Worm (Caenorhabditis elegans) whole organism, L4 larva: ENCODE results near the gene ttbk-8.2.
A peak's percentile ranks its signal among the peaks of the same experiment; 100 is the strongest.

ENCODE experiments used
- attf-4 ChIP-seq: sonication (generic microtip); optimal IDR thresholded peaks from 3 replicates; lab custom pipeline; 2017; ENCODE audit warnings: missing biosample characterization, missing genetic modification characterization
- ceh-82 ChIP-seq: sonication (generic microtip); optimal IDR thresholded peaks from 2 replicates; lab custom pipeline; 2017; ENCODE audit warnings: missing biosample characterization, missing genetic modification characterization
- daf-8 ChIP-seq: fragments of 200-800 bp; sonication (Bioruptor generic); IDR thresholded peaks from 2 replicates; pipeline ENCODE4 v1.3.6; 2022; ENCODE audit warnings: missing genetic modification characterization, missing compliant biosample characterization
- madf-5 ChIP-seq, 2 experiments: fragments of 200-800 bp; sonication (Bioruptor generic); IDR thresholded peaks; 2 replicates each; pipeline ENCODE4 v1.3.6; 2022; ENCODE audit warnings: missing compliant biosample characterization in 2 of 2, missing genetic modification characterization in 2 of 2
- nhr-28 ChIP-seq: fragments of 150-350 bp; optimal IDR thresholded peaks from 2 replicates; lab custom pipeline; 2014; ENCODE audit warnings: missing biosample characterization, missing genetic modification characterization
- snpc-4 ChIP-seq: fragments of 150-350 bp; optimal IDR thresholded peaks from 2 replicates; lab custom pipeline; 2014; ENCODE audit warnings: missing biosample characterization, missing genetic modification characterization
- unc-39 ChIP-seq: sonication (generic microtip); optimal IDR thresholded peaks from 2 replicates; lab custom pipeline; 2017; ENCODE audit warnings: missing biosample characterization, missing genetic modification characterization
- unc-62 ChIP-seq, 3 experiments: fragments of 150-350 bp in 1 of 3; sonication (generic microtip); optimal IDR thresholded peaks in 2 of 3; peaks in 1 of 3; 1 replicate in 1 of 3; 2 replicates in 2 of 3; lab custom pipeline; 2014 to 2017; ENCODE audit warnings: missing biosample characterization in 3 of 3, missing genetic modification characterization in 3 of 3, missing genetic modification reagents in 3 of 3, missing genotype in 1 of 3

- no peak for TF ChIP-seq snpc-4 (tag; lab: Kevin White, UChicago)
- TF ChIP-seq madf-5 (GFP tag; IDR thresholded peaks at IDR 0.05; lab: Robert Waterston, UW), result no peak
- no peak for TF ChIP-seq unc-62 (GFP tag; optimal IDR thresholded peaks at IDR 0.05 in 1 of 2; lab: Kevin White, UChicago)
- TF ChIP-seq unc-62 (tag; optimal IDR thresholded peaks at IDR 0.05; lab: Kevin White, UChicago), result no peak
- no peak for TF ChIP-seq ceh-82 (tag; lab: Kevin White, UChicago)
- TF ChIP-seq unc-39 (tag; lab: Kevin White, UChicago), result no peak
- peak; percentile 55 for TF ChIP-seq nhr-28
- no peak for TF ChIP-seq attf-4 (tag; lab: Kevin White, UChicago)
- no peak for TF ChIP-seq daf-8 (GFP tag; lab: Robert Waterston, UW)
These were observed 38.8 kb upstream of the ttbk-8.2 start for ce11 chrIV:5592956-5593355.
